Worm (Caenorhabditis elegans): ENCODE data around the gene M117.1.
"Not testable (repeated sequence)": the region's sequence is repeated elsewhere in the genome, so short reads cannot be mapped to it uniquely, and the experiment has no call there.

M117.1 gene

DNA sequence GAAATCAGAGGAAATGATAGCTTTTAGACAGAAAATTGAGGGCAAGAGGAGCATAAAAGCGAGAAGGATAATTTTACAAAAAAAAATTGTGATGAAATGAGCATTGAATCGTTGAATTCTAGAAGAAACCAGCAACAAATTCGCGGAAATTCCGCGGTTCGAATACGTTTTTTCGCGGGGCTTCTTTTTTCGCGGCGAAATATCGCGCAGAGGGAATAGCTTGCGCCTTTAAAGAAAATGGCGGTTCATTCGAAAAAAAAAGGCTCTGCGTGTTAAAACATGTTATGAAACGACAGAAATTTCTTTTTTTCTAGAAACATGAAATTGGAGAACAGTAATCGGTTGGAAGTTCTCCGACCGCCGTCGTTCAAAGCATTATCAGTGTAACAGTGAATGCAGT, 8.4 kb downstream of the M117.1 start (continued):
- TF ChIP-seq irx-1 (tag; optimal IDR thresholded peaks at IDR 0.05) (no peak), ztf-4 (tag; optimal IDR thresholded peaks at IDR 0.05) (no peak), nhr-71 (tag; optimal IDR thresholded peaks at IDR 0.05) (peak; percentile 48), hlh-17 (GFP tag; optimal IDR thresholded peaks at IDR 0.05; ENCODE audit: borderline replicate concordance) (no peak), mab-9 (GFP tag; IDR thresholded peaks at IDR 0.05) (no peak), efl-1 (optimal IDR thresholded peaks at IDR 0.05) (peak; percentile 79 to 89), efl-1 (GFP tag; optimal IDR thresholded peaks at IDR 0.05 in 1 of 2) (peak; percentile 90 to 98), rnt-1 (tag; optimal IDR thresholded peaks at IDR 0.05) (peak; percentile 59), mdl-1 (tag; optimal IDR thresholded peaks at IDR 0.05) (peak in 1 of 2 experiments; percentile 29)

- TF ChIP-seq ets-5 (GFP tag; IDR thresholded peaks at IDR 0.05); zag-1 (tag; optimal IDR thresholded peaks at IDR 0.05); efl-3 (GFP tag; optimal IDR thresholded peaks at IDR 0.05): not testable (repeated sequence)
These were observed 14.0 kb downstream of the M117.1 start, which contains the start of gene M117.6 for ce11 chrIV:11828012-11828411. TSS of gene M117.6 (minus strand) at chrIV:11828112.

DNA sequence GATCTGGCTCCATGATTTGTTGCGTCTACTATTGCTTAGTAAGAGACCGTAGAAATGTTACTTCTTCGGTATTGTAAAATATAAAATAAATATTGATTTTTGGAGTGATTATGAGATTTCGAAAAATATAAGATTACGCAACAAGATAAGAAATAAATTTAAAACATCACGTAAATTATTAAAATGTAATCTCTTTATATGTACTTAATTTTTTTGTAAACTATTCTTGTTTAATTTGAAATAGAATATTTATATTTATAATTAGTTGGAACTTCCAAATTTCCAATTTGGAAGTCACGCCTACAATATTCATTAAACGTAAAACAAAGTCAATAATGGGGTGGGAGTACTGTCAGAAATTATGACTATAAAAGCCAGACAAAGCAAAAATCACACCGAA, 19.4 kb downstream of the M117.1 start, which contains the start of gene M117.4:
Gene M117.4 (minus strand): TSS at position 101 of the 400 bp plus-strand sequence.
- TF ChIP-seq C04F5.9 (tag; optimal IDR thresholded peaks at IDR 0.05) (no peak), mef-2 (tag; optimal IDR thresholded peaks at IDR 0.05) (no peak), efl-3 (GFP tag; optimal IDR thresholded peaks at IDR 0.05) (no peak), unc-98 (GFP tag; IDR thresholded peaks at IDR 0.05) (no peak), nhr-76 (tag; optimal IDR thresholded peaks at IDR 0.05) (no peak), lir-3 (tag; optimal IDR thresholded peaks at IDR 0.05; ENCODE audit: poor library complexity) (no peak), egl-27 (tag; optimal IDR thresholded peaks at IDR 0.05) (no peak), C34B4.2 (tag; optimal IDR thresholded peaks at IDR 0.05) (no peak), lsy-2 (tag; optimal IDR thresholded peaks at IDR 0.05) (no peak), nhr-237 (tag; optimal IDR thresholded peaks at IDR 0.05) (no peak), nhr-84 (tag; optimal IDR thresholded peaks at IDR 0.05) (no peak), fkh-10 (GFP tag; optimal IDR thresholded peaks at IDR 0.05) (no peak)

DNA sequence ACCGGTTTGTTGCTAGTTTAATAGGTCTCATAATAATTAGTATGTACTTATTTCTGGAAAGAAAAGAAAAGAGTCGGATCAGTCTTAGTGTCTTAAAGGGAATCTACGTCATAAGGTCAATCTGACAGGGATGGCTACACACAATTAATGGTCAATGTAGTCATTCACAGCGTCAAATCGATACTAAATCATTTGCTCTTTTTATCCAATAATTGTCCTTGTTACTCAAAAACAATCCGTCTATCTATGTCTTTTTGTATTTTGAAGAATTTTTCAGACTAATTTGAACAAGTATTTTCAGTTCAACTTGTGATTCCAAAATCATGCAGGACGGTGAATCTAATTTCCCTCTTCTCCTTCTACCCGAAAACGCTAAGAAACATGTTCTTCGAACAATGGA, 24.6 kb downstream of the M117.1 start, which contains the start of gene fbxb-3:
Gene fbxb-3 (plus strand): TSS at position 301 of the 400 bp plus-strand sequence.
- no peak for TF ChIP-seq sptf-1 (tag; optimal IDR thresholded peaks at IDR 0.05)
- no peak for TF ChIP-seq fkh-10 (GFP tag; optimal IDR thresholded peaks at IDR 0.05)
- TF ChIP-seq mef-2 (tag; optimal IDR thresholded peaks at IDR 0.05), result no peak

ce11 chrIV:11842121-11842520, 28.1 kb downstream of the M117.1 start, which contains the start of gene F38H4.3:
TSS of gene F38H4.3 (plus strand) at chrIV:11842421.
- no peak for TF ChIP-seq pag-3 (tag; optimal IDR thresholded peaks at IDR 0.05; ENCODE audit: borderline replicate concordance, insufficient read depth)
- no peak for TF ChIP-seq zag-1 (tag; optimal IDR thresholded peaks at IDR 0.05)
- no peak for TF ChIP-seq nhr-85 (tag)
- TF ChIP-seq nhr-12 (tag; optimal IDR thresholded peaks at IDR 0.05), result no peak
- no peak for TF ChIP-seq lsy-2 (tag; optimal IDR thresholded peaks at IDR 0.05)
- TF ChIP-seq ceh-8 (GFP tag; optimal IDR thresholded peaks at IDR 0.05), result no peak
- no peak for TF ChIP-seq elt-3 (tag; optimal IDR thresholded peaks at IDR 0.05)
- TF ChIP-seq fkh-8 (tag; optimal IDR thresholded peaks at IDR 0.05), result peak; percentile 7

ce11 chrIV:11847771-11848312, 33.8 kb downstream of the M117.1 start, which contains the start of the genes F38H4.6 and F38H4.4:
TSS of gene F38H4.6 (minus strand) at chrIV:11847871.
TSS of gene F38H4.4 (plus strand) at chrIV:11848262.
- no peak for TF ChIP-seq mep-1 (tag; optimal IDR thresholded peaks at IDR 0.05)
- no peak for TF ChIP-seq efl-3 (GFP tag; optimal IDR thresholded peaks at IDR 0.05)
- no peak for TF ChIP-seq mef-2 (tag; optimal IDR thresholded peaks at IDR 0.05)
- TF ChIP-seq elt-3 (tag; optimal IDR thresholded peaks at IDR 0.05), result no peak
- TF ChIP-seq egl-13 (tag; optimal IDR thresholded peaks at IDR 0.05), result no peak
- no peak for TF ChIP-seq xbp-1 (tag; optimal IDR thresholded peaks at IDR 0.05)
- no peak for TF ChIP-seq C04F5.9 (tag; optimal IDR thresholded peaks at IDR 0.05)
- TF ChIP-seq nhr-19 (GFP tag; conservative IDR thresholded peaks at IDR 0.05), result no peak
- TF ChIP-seq mdl-1 (tag; optimal IDR thresholded peaks at IDR 0.05), result no peak
- no peak for TF ChIP-seq elt-2 (tag; optimal IDR thresholded peaks at IDR 0.05)
- TF ChIP-seq Y116A8C.19 (tag; optimal IDR thresholded peaks at IDR 0.05; ENCODE audit: borderline replicate concordance), result no peak

Data from whole organism, L1 larva.